Worm (Caenorhabditis elegans) whole organism, L3 larva: ENCODE measurements around the gene dct-19.

Source experiments
- elt-3 ChIP-seq, 3 experiments: fragments of 150-350 bp in 1 of 3; sonication (generic microtip) in 2 of 3; optimal IDR thresholded peaks; 2 replicates in 2 of 3; 4 replicates in 1 of 3; lab custom pipeline; 2014 to 2017; ENCODE audit warnings: missing biosample characterization in 3 of 3, missing genetic modification characterization in 3 of 3
- fos-1 ChIP-seq: fragments of 150-350 bp; optimal IDR thresholded peaks from 2 replicates; lab custom pipeline; 2014; ENCODE audit warnings: missing biosample characterization, missing genetic modification characterization
- lin-39 ChIP-seq: fragments of 150-350 bp; optimal IDR thresholded peaks from 2 replicates; lab custom pipeline; 2018; ENCODE audit warnings: missing biosample characterization, missing genetic modification reagents, missing genetic modification characterization
- lsy-12 ChIP-seq: sonication (generic microtip); optimal IDR thresholded peaks from 2 replicates; lab custom pipeline; 2016; ENCODE audit warnings: mild to moderate bottlenecking, missing genetic modification characterization, missing compliant biosample characterization
- nhr-12 ChIP-seq: fragments of 150-350 bp; optimal IDR thresholded peaks from 2 replicates; lab custom pipeline; 2014; ENCODE audit warnings: missing biosample characterization, missing genetic modification characterization
- nhr-23 ChIP-seq: fragments of 150-350 bp; optimal IDR thresholded peaks from 2 replicates; lab custom pipeline; 2014; ENCODE audit warnings: missing biosample characterization, missing genetic modification reagents, missing genetic modification characterization
- nhr-237 ChIP-seq: fragments of 150-350 bp; optimal IDR thresholded peaks from 2 replicates; lab custom pipeline; 2014; ENCODE audit warnings: missing biosample characterization, missing genetic modification characterization
- nhr-25 ChIP-seq: sonication (generic microtip); optimal IDR thresholded peaks from 2 replicates; lab custom pipeline; 2017; ENCODE audit warnings: missing biosample characterization, missing genetic modification characterization
- skn-1 ChIP-seq: fragments of 150-350 bp; optimal IDR thresholded peaks from 2 replicates; lab custom pipeline; 2014; ENCODE audit warnings: missing biosample characterization, missing genetic modification characterization
- unc-39 ChIP-seq: sonication (generic microtip); optimal IDR thresholded peaks from 4 replicates; lab custom pipeline; 2017; ENCODE audit warnings: missing biosample characterization, missing genetic modification characterization

- no peak for TF ChIP-seq skn-1 (tag; lab: Kevin White, UChicago)
- TF ChIP-seq nhr-23 (tag; lab: Kevin White, UChicago): no peak
- no peak for TF ChIP-seq nhr-237
- no peak for TF ChIP-seq nhr-25
- no peak for TF ChIP-seq elt-3 (tag; optimal IDR thresholded peaks at IDR 0.05; lab: Kevin White, UChicago)
- TF ChIP-seq lin-39 (tag; lab: Kevin White, UChicago): no peak
- TF ChIP-seq unc-39 (tag; lab: Kevin White, UChicago): no peak
- no peak for TF ChIP-seq lsy-12 (tag; lab: Kevin White, UChicago)
- no peak for TF ChIP-seq nhr-12 (tag; lab: Kevin White, UChicago)
- TF ChIP-seq fos-1 (tag; lab: Kevin White, UChicago): no peak
Observed at ce11 chrIV:12971994-12972520, 29.3 kb downstream of the dct-19 start.
